Worm (Caenorhabditis elegans): ENCODE data around the gene C03A3.3.

- no peak for TF ChIP-seq nhr-67 (tag; optimal IDR thresholded peaks at IDR 0.05)
- no peak for TF ChIP-seq hmg-11 (tag; optimal IDR thresholded peaks at IDR 0.05)
- TF ChIP-seq ama-1 (optimal IDR thresholded peaks at IDR 0.05): peak; percentile 5
These were observed 28.2 kb downstream of the C03A3.3 start, which contains the start of gene C34F6.10 for ce11 chrX:11240585-11241115.
